Worm (Caenorhabditis elegans): ENCODE measurements around the gene F28A10.13.
"Not testable (repeated sequence)": the region's sequence is repeated elsewhere in the genome, so short reads cannot be mapped to it uniquely, and the experiment has no call there.

The F28A10.13 gene

ce11 chrII:820519-820918 is 28.1 kb upstream of the F28A10.13 start, which contains the start of gene F46F5.7:
Gene F46F5.7 (minus strand): TSS chrII:820619.
- TF ChIP-seq lsy-2 (tag; optimal IDR thresholded peaks at IDR 0.05) (no peak), nhr-10 (tag; optimal IDR thresholded peaks at IDR 0.05) (no peak), nhr-21 (tag; optimal IDR thresholded peaks at IDR 0.05) (no peak), Y55F3AM.14 (GFP tag; optimal IDR thresholded peaks at IDR 0.05) (no peak), lin-13 (GFP tag; optimal IDR thresholded peaks at IDR 0.05) (no peak), mbf-1 (tag; optimal IDR thresholded peaks at IDR 0.05) (no peak), nhr-11 (tag; optimal IDR thresholded peaks at IDR 0.05) (no peak), nhr-23 (tag; optimal IDR thresholded peaks at IDR 0.05) (no peak), aly-2 (tag; optimal IDR thresholded peaks at IDR 0.05) (no peak), elt-1 (tag; optimal IDR thresholded peaks at IDR 0.05) (no peak), nhr-237 (tag; optimal IDR thresholded peaks at IDR 0.05) (no peak), sma-9 (GFP tag; optimal IDR thresholded peaks at IDR 0.05) (no peak), sma-9 (tag; optimal IDR thresholded peaks at IDR 0.05) (no peak), nhr-25 (tag; optimal IDR thresholded peaks at IDR 0.05) (no peak)

- no peak for TF ChIP-seq nhr-11 (tag; optimal IDR thresholded peaks at IDR 0.05)
- TF ChIP-seq ceh-16 (tag; optimal IDR thresholded peaks at IDR 0.05): no peak
- TF ChIP-seq skn-1 (tag; optimal IDR thresholded peaks at IDR 0.05): no peak
- no peak for TF ChIP-seq lin-39 (tag; optimal IDR thresholded peaks at IDR 0.05)
- TF ChIP-seq ceh-82 (tag; optimal IDR thresholded peaks at IDR 0.05): no peak
- TF ChIP-seq nhr-129 (tag; optimal IDR thresholded peaks at IDR 0.05): no peak
- TF ChIP-seq sem-4 (tag; optimal IDR thresholded peaks at IDR 0.05): no peak
- no peak for TF ChIP-seq egl-27 (tag; optimal IDR thresholded peaks at IDR 0.05)
- no peak for TF ChIP-seq dmd-4 (tag; optimal IDR thresholded peaks at IDR 0.05)
- TF ChIP-seq alr-1 (tag; optimal IDR thresholded peaks at IDR 0.05): no peak
- no peak for TF ChIP-seq nhr-21 (tag; optimal IDR thresholded peaks at IDR 0.05)
- TF ChIP-seq nhr-237 (tag; optimal IDR thresholded peaks at IDR 0.05): no peak
- no peak for TF ChIP-seq blmp-1 (tag; optimal IDR thresholded peaks at IDR 0.05; ENCODE audit: insufficient read depth)
Measured at ce11 chrII:821514-821913, 27.1 kb upstream of the F28A10.13 start, which contains the start of gene F46F5.8. Gene F46F5.8 (minus strand): TSS chrII:821614.

DNA sequence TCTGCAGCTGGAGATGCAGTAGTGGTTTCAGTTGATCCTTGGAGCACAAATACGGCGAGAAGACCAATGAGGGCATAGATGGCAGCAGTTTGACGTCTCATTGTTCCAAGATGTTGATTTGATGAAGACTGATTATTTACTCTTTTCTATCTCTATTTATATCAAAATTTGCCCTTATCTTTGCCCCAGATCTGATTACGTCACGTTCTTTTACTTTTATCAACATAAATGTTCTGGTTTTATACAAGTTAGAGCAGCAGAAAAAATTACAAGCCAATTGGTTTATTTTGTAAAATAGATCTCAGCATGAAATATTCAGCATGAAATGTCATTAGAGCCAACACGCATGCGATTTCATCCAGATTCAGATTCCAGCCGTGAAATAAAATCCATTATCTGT is 25.9 kb upstream of the F28A10.13 start, which contains the start of gene msrp-4:
Gene msrp-4, minus strand, starts transcription at position 101 of the 400 bp plus-strand sequence.
- not testable (repeated sequence) for TF ChIP-seq ama-1 (optimal IDR thresholded peaks at IDR 0.05); ztf-11 (tag; optimal IDR thresholded peaks at IDR 0.05); sem-4 (tag; optimal IDR thresholded peaks at IDR 0.05)

ce11 chrII:823529-823928 is 25.1 kb upstream of the F28A10.13 start, which contains the start of gene F46F5.10:
Gene F46F5.10 (plus strand): TSS chrII:823829.
- TF ChIP-seq Y55F3AM.14 (GFP tag; optimal IDR thresholded peaks at IDR 0.05) (no peak), ceh-16 (tag; optimal IDR thresholded peaks at IDR 0.05) (no peak), unc-55 (GFP tag; optimal IDR thresholded peaks at IDR 0.05) (no peak), ztf-4 (tag; optimal IDR thresholded peaks at IDR 0.05) (no peak), alr-1 (tag; optimal IDR thresholded peaks at IDR 0.05) (no peak), F13H6.1 (tag; optimal IDR thresholded peaks at IDR 0.05) (no peak)

DNA sequence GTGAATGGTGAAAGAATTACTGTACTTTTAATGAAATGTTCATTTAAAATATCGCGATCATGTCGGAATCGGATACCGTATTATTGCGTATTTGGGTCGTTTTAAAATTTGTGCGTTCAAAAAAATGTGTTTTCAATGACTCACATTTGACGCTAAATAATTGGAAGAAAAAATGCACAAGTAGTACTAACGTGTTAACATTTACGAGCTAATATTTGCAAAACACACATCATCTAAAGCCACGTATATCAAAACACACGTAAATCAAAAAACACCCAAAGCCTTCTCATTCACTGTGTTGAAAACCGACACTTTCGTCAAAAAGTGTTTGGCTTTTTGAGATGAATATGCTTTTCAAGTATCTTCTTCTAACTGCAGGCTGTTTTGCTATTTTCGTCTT is 23.1 kb upstream of the F28A10.13 start, which contains the start of gene F28A10.1:
Gene F28A10.1, plus strand, starts transcription at position 301 of the 400 bp plus-strand sequence.
- TF ChIP-seq R02D3.7 (tag; optimal IDR thresholded peaks at IDR 0.05) (no peak), gmeb-1 (tag; optimal IDR thresholded peaks at IDR 0.05) (no peak), skn-1 (tag; optimal IDR thresholded peaks at IDR 0.05) (no peak), zag-1 (tag; optimal IDR thresholded peaks at IDR 0.05) (no peak), nhr-12 (tag; optimal IDR thresholded peaks at IDR 0.05) (no peak), crh-2 (tag; optimal IDR thresholded peaks at IDR 0.05) (no peak), elt-3 (tag; optimal IDR thresholded peaks at IDR 0.05) (no peak), alr-1 (tag; optimal IDR thresholded peaks at IDR 0.05) (no peak), sma-9 (GFP tag; optimal IDR thresholded peaks at IDR 0.05) (no peak), sma-9 (tag; optimal IDR thresholded peaks at IDR 0.05) (no peak), nhr-6 (tag; optimal IDR thresholded peaks at IDR 0.05) (no peak), nhr-21 (tag; optimal IDR thresholded peaks at IDR 0.05) (no peak), aly-2 (tag; optimal IDR thresholded peaks at IDR 0.05) (no peak), elt-1 (tag; optimal IDR thresholded peaks at IDR 0.05) (no peak)

All from whole organism, L2 larva.